Worm (Caenorhabditis elegans): Measurements from ENCODE around the gene F59B2.3.

DNA sequence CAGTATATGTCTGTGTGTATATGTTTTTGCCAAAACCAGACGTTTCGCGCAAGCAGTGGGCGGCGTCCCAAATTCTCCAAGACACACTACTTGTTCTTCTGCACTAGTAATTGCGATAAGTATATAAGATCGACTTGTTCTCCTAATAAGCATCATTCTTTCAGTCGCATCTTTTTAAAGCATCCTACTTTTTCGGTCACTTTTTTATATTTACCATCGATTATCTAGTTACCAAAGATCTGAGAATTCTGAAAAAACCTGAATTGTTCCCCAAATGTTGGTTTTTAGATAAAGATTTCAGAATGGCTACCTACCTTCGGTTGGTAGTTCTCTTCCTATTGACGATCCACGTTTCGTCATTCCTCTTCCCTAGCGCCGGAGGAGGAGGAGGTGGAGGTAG is 37.6 kb downstream of the F59B2.3 start, which contains the start of gene grl-25:
- TF ChIP-seq snu-23 (GFP tag; optimal IDR thresholded peaks at IDR 0.05) (no peak), nhr-11 (tag; optimal IDR thresholded peaks at IDR 0.05) (no peak), lin-13 (GFP tag; optimal IDR thresholded peaks at IDR 0.05) (no peak), elt-3 (tag; optimal IDR thresholded peaks at IDR 0.05) (no peak), fkh-8 (tag; optimal IDR thresholded peaks at IDR 0.05) (no peak), lin-15B (tag; optimal IDR thresholded peaks at IDR 0.05) (no peak), ama-1 (optimal IDR thresholded peaks at IDR 0.05) (no peak), fos-1 (tag; optimal IDR thresholded peaks at IDR 0.05) (no peak), nhr-85 (tag) (no peak), lir-3 (tag; optimal IDR thresholded peaks at IDR 0.05; ENCODE audit: poor library complexity) (no peak), tbx-2 (tag; optimal IDR thresholded peaks at IDR 0.05) (no peak)
